Worm (Caenorhabditis elegans) whole organism, early embryonic: Measurements from ENCODE around the gene R08C7.4.

Source experiments
- B0310.2 ChIP-seq: sonication (generic microtip); optimal IDR thresholded peaks from 2 replicates; lab custom pipeline; 2016; ENCODE audit warnings: mild to moderate bottlenecking, missing genetic modification characterization, missing compliant biosample characterization
- ama-1 ChIP-seq: fragments of 150-350 bp; optimal IDR thresholded peaks from 2 replicates; lab custom pipeline; 2014
- ceh-36 ChIP-seq: sonication (generic microtip); optimal IDR thresholded peaks from 2 replicates; lab custom pipeline; 2016; ENCODE audit warnings: missing genetic modification characterization, inconsistent platforms, missing compliant biosample characterization
- hmbx-1 ChIP-seq: sonication (generic microtip); optimal IDR thresholded peaks from 2 replicates; lab custom pipeline; 2016; ENCODE audit warnings: mild to moderate bottlenecking, missing genetic modification characterization, missing compliant biosample characterization
- hmg-4 ChIP-seq: fragments of 200-800 bp; sonication (Bioruptor generic); optimal IDR thresholded peaks from 2 replicates; lab custom pipeline; 2018; ENCODE audit warnings: mild to moderate bottlenecking, missing genetic modification characterization, missing compliant biosample characterization
- scrt-1 ChIP-seq: fragments of 200-800 bp; sonication (Bioruptor generic); IDR thresholded peaks from 2 replicates; pipeline ENCODE4 v1.3.6; 2022; ENCODE audit warnings: missing genetic modification characterization, missing compliant biosample characterization
- sea-1 ChIP-seq: fragments of 200-800 bp; sonication (Bioruptor generic); conservative IDR thresholded peaks from 2 replicates; pipeline ENCODE4 v1.3.6; 2022; ENCODE audit warnings: missing genetic modification characterization, missing compliant biosample characterization
- tbx-11 ChIP-seq: fragments of 200-800 bp; sonication (Bioruptor generic); IDR thresholded peaks from 2 replicates; pipeline ENCODE4 v1.3.6; 2022; ENCODE audit warnings: missing genetic modification characterization, missing compliant biosample characterization

DNA sequence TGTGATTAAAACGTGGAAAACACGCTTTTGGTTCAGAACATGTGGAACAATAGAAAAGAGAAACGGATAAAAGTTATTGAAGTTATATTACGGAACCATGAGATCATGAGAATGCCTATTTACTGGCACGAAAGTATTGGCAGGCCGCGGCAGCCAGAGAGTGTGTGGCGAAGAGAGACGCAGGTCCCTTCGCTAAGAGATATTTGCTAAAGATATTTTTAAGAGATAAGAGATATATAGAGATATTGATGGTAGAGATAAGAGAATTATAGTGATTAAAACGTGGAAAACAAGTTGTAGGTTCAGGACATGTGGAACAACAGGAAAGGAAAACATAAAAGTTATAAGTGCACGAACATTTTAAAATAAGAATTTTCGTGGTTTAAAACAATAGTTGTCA lies 3.0 kb downstream of the R08C7.4 start:
- TF ChIP-seq ama-1 (lab: Kevin White, UChicago) (no peak), tbx-11 (GFP tag; lab: Robert Waterston, UW) (no peak), scrt-1 (GFP tag; lab: Robert Waterston, UW) (no peak), hmg-4 (GFP tag; lab: Kevin White, UChicago) (no peak), ceh-36 (tag; lab: Kevin White, UChicago) (no peak), hmbx-1 (no peak), B0310.2 (tag; lab: Kevin White, UChicago) (no peak), sea-1 (no peak)
